Worm (Caenorhabditis elegans): ENCODE data around the gene Y46H3C.5.

ce11 chrV:1698400-1698799, 6.1 kb upstream of the Y46H3C.5 start:
- TF ChIP-seq W03F9.2 (tag; optimal IDR thresholded peaks at IDR 0.05) (no peak), him-1 (tag; optimal IDR thresholded peaks at IDR 0.05) (no peak)
